Worm (Caenorhabditis elegans) whole organism, mixed stage, embryonic: ENCODE results near the gene Y52E8A.1.

Source experiments
- elt-1 ChIP-seq: sonication (generic microtip); optimal IDR thresholded peaks from 2 replicates; lab custom pipeline; 2017; ENCODE audit warnings: missing genetic modification characterization, mild to moderate bottlenecking, missing compliant biosample characterization, antibody characterized with exemption, moderate library complexity, borderline replicate concordance; ENCODE audit not compliant: insufficient read depth
- lsy-2 ChIP-seq: fragments of 150-350 bp; optimal IDR thresholded peaks from 2 replicates; lab custom pipeline; 2014; ENCODE audit warnings: missing biosample characterization, missing genetic modification characterization
- mep-1 ChIP-seq: fragments of 150-350 bp; optimal IDR thresholded peaks from 2 replicates; lab custom pipeline; 2017; ENCODE audit warnings: missing biosample characterization, missing genetic modification reagents, missing genetic modification characterization, inconsistent platforms
- nhr-28 ChIP-seq: fragments of 150-350 bp; optimal IDR thresholded peaks from 2 replicates; lab custom pipeline; 2014; ENCODE audit warnings: missing biosample characterization, missing genetic modification characterization
- nhr-76 ChIP-seq: sonication (generic microtip); optimal IDR thresholded peaks from 2 replicates; lab custom pipeline; 2017; ENCODE audit warnings: missing biosample characterization, missing genetic modification characterization
- pha-4 ChIP-seq: fragments of 150-350 bp; optimal IDR thresholded peaks from 2 replicates; lab custom pipeline; 2018; ENCODE audit warnings: missing biosample characterization, missing genetic modification reagents, missing genetic modification characterization
- sem-2 ChIP-seq: fragments of 200-800 bp; sonication (Bioruptor generic); optimal IDR thresholded peaks from 2 replicates; lab custom pipeline; 2018; ENCODE audit warnings: mild to moderate bottlenecking, missing genetic modification characterization, missing compliant biosample characterization
- snpc-4 ChIP-seq: fragments of 150-350 bp; optimal IDR thresholded peaks from 2 replicates; lab custom pipeline; 2014; ENCODE audit warnings: missing biosample characterization, missing genetic modification characterization
- sptf-1 ChIP-seq: sonication (generic microtip); optimal IDR thresholded peaks from 2 replicates; lab custom pipeline; 2017; ENCODE audit warnings: mild to moderate bottlenecking, missing genetic modification characterization, moderate library complexity, missing compliant biosample characterization
- unc-62 ChIP-seq: fragments of 150-350 bp; optimal IDR thresholded peaks from 2 replicates; lab custom pipeline; 2014; ENCODE audit warnings: missing biosample characterization, missing genetic modification reagents, missing genetic modification characterization
- ztf-11 ChIP-seq: fragments of 150-350 bp; optimal IDR thresholded peaks from 2 replicates; lab custom pipeline; 2014; ENCODE audit warnings: missing biosample characterization, missing genetic modification characterization

- TF ChIP-seq unc-62 (GFP tag; lab: Kevin White, UChicago) (no peak), sem-2 (GFP tag; lab: Kevin White, UChicago) (no peak), pha-4 (no peak), nhr-28 (tag; lab: Kevin White, UChicago) (no peak), mep-1 (tag; lab: Kevin White, UChicago) (no peak), ztf-11 (no peak), lsy-2 (no peak), nhr-76 (tag; lab: Kevin White, UChicago) (no peak), elt-1 (tag; lab: Kevin White, UChicago) (no peak), sptf-1 (tag; lab: Kevin White, UChicago) (no peak), snpc-4 (tag; lab: Kevin White, UChicago) (no peak)
Observed at ce11 chrII:4306921-4307630, 14.8 kb upstream of the Y52E8A.1 start, which contains the start of gene Y52E8A.3.
